Fruit fly (Drosophila melanogaster) whole organism, larva: ENCODE data around the gene vkg.
A peak's percentile ranks its signal among the peaks of the same experiment; 100 is the strongest.

Experiments used
- noc ChIP-seq: fragments of 200-800 bp; sonication (Bioruptor generic); optimal IDR thresholded peaks from 3 replicates; lab custom pipeline; 2019; ENCODE audit warnings: missing biosample characterization, mild to moderate bottlenecking, missing genetic modification characterization, moderate library complexity

Gene vkg

dm6 chr2L:5046261-5046660 is 18.3 kb upstream of the vkg start:
- no peak for TF ChIP-seq noc

- TF ChIP-seq noc: no peak
These were observed 17.1 kb upstream of the vkg start for dm6 chr2L:5044892-5045619.

dm6 chr2L:5044361-5044891 is 16.4 kb upstream of the vkg start, which contains the start of gene CG31650:
Gene CG31650 (minus strand): TSS chr2L:5044712.
- peak; percentile 8 for TF ChIP-seq noc

- TF ChIP-seq noc: peak; percentile 37
These were observed 15.6 kb upstream of the vkg start for dm6 chr2L:5043495-5044146.

- TF ChIP-seq noc: peak; percentile 12
These were observed 15.1 kb upstream of the vkg start, which contains the start of the genes CG33995, CG44000 and CG44001 for dm6 chr2L:5043043-5043442. Gene CG33995 (plus strand): TSS chr2L:5043270. Gene CG44000 (plus strand): TSS chr2L:5043270. Gene CG44001 (plus strand): TSS chr2L:5043270.

dm6 chr2L:5042076-5042475 is 14.1 kb upstream of the vkg start:
- TF ChIP-seq noc: peak; percentile 61

dm6 chr2L:5037402-5037860 is 9.4 kb upstream of the vkg start, which contains the start of the genes CG14042 and SP555:
Gene CG14042 (plus strand): TSS chr2L:5037709.
Gene SP555 (plus strand): TSS chr2L:5037709.
- no peak for TF ChIP-seq noc

dm6 chr2L:5036120-5036519 is 8.1 kb upstream of the vkg start:
- TF ChIP-seq noc: no peak

dm6 chr2L:5031886-5032285 is 3.9 kb upstream of the vkg start:
- no peak for TF ChIP-seq noc

- no peak for TF ChIP-seq noc
These were observed 3.4 kb upstream of the vkg start for dm6 chr2L:5031399-5031798.

- TF ChIP-seq noc: no peak
These were observed 2.5 kb upstream of the vkg start for dm6 chr2L:5030535-5030934.

dm6 chr2L:5029809-5030108 is 1.8 kb upstream of the vkg start:
- TF ChIP-seq noc: no peak

- no peak for TF ChIP-seq noc
These were observed 1.2 kb upstream of the vkg start, which contains the start of gene Col4a1 for dm6 chr2L:5029049-5029808. Gene Col4a1 (plus strand): TSS chr2L:5029609.

dm6 chr2L:5027321-5028069 is 496 bp downstream of the vkg start:
- peak; percentile 52 for TF ChIP-seq noc

dm6 chr2L:5025557-5025956 is 2.4 kb downstream of the vkg start:
- TF ChIP-seq noc: peak; percentile 74

dm6 chr2L:5022602-5023001 is 5.4 kb downstream of the vkg start:
- TF ChIP-seq noc: no peak
